Fruit fly (Drosophila melanogaster): ENCODE data around the gene CG15721.

CG15721 gene

dm6 chrX:12984224-12984623, 13.7 kb downstream of the CG15721 start, which contains the start of gene CG32643:
CG32643 (plus strand) TSS chrX:12984524.
- TF ChIP-seq CG8478 (optimal IDR thresholded peaks at IDR 0.05) (no peak), CTCF (optimal IDR thresholded peaks at IDR 0.05) (no peak)

dm6 chrX:12986948-12987450, 16.5 kb downstream of the CG15721 start:
- TF ChIP-seq CG8478 (optimal IDR thresholded peaks at IDR 0.05) (no peak), CTCF (optimal IDR thresholded peaks at IDR 0.05) (no peak)

- TF ChIP-seq CTCF (optimal IDR thresholded peaks at IDR 0.05) (no peak), CG8478 (optimal IDR thresholded peaks at IDR 0.05) (no peak)
Observed at dm6 chrX:12988025-12988801, 17.7 kb downstream of the CG15721 start, which contains the start of gene rsh. rsh (plus strand) TSS chrX:12988615.

dm6 chrX:13004779-13005178, 34.3 kb downstream of the CG15721 start, which contains the start of gene CG15719:
CG15719 (minus strand) TSS chrX:13004879.
- TF ChIP-seq CTCF (optimal IDR thresholded peaks at IDR 0.05) (no peak), CG8478 (optimal IDR thresholded peaks at IDR 0.05) (no peak)

- TF ChIP-seq CG8478 (optimal IDR thresholded peaks at IDR 0.05) (no peak), CTCF (optimal IDR thresholded peaks at IDR 0.05) (no peak)
Observed at dm6 chrX:13012289-13012688, 41.8 kb downstream of the CG15721 start.

dm6 chrX:13021898-13022297, 51.4 kb downstream of the CG15721 start, which contains the start of gene CG2209:
CG2209 (plus strand) TSS chrX:13022198.
- no peak for TF ChIP-seq CTCF (optimal IDR thresholded peaks at IDR 0.05)
- TF ChIP-seq CG8478 (optimal IDR thresholded peaks at IDR 0.05): no peak

Data from S2 (cell line).